Fruit fly (Drosophila melanogaster) S2 (cell line): ENCODE measurements around the gene CG18766.
A peak's percentile ranks its signal among the peaks of the same experiment; 100 is the strongest.

Source experiments
- CG8478 ChIP-seq: fragments of >200 bp; optimal IDR thresholded peaks from 2 replicates; lab custom pipeline; 2018
- CTCF ChIP-seq, 2 experiments: fragments of >200 bp; optimal IDR thresholded peaks; 2 replicates each; lab custom pipeline; 2018

The CG18766 gene

dm6 chr3R:27273118-27274062, 28.3 kb upstream of the CG18766 start, which contains the start of gene CG5934:
TSS of gene CG5934 (plus strand) at chr3R:27273705.
- TF ChIP-seq CG8478 (lab: Kevin White, UChicago) (no peak), CTCF (optimal IDR thresholded peaks at IDR 0.05; lab: Kevin White, UChicago) (peak in 1 of 2 experiments; percentile 3)

- TF ChIP-seq CTCF (optimal IDR thresholded peaks at IDR 0.05; lab: Kevin White, UChicago) (no peak), CG8478 (lab: Kevin White, UChicago) (no peak)
These were observed 27.2 kb upstream of the CG18766 start for dm6 chr3R:27272233-27272632.

DNA sequence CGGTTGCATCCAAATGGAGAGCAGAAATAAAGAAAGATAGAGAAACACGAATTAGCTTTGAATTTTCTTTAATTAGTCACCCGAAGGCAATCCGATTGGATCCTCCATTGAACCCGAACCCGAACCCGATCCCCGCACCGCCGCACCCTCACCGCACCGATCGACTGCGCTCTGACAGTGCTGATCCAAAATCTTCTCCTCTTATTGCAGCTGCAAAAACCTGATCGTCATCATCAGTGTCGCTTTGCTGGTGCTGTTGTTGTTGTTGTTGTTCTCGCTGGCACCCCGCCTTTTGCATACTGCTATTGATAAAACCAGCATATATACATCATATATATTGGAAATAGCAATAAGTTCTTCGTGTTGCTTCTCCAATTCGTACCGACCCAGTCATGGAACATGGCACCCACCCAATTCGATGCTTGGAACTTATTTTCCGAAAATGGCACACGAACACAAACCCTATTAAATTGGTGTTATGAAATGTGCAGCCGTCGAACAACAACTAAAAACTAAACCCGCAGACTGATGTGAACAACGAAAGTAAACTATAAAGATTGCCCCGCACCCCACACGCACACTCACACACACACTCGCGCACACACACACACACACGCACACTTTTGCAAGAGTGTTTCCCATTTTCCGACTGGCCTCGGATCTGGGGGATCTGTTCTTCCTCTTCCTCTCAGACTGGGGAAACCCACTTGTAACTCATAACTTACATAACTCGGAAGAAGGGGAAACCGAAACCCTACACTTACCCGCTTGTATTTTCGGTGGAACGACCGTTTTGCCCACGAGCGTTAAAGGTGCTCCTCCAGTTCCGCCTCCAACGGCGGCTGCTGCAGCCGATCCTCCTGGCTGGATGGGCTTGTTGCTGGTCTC, 25.6 kb upstream of the CG18766 start:
- TF ChIP-seq CTCF (optimal IDR thresholded peaks at IDR 0.05; lab: Kevin White, UChicago): no peak
- TF ChIP-seq CG8478 (lab: Kevin White, UChicago): no peak

- TF ChIP-seq CG8478 (lab: Kevin White, UChicago) (no peak), CTCF (optimal IDR thresholded peaks at IDR 0.05; lab: Kevin White, UChicago) (no peak)
These were observed 20.3 kb upstream of the CG18766 start, which contains the start of the genes CG14262 and CG14260 for dm6 chr3R:27265330-27265729. TSS of gene CG14262 (minus strand) at chr3R:27265430. TSS of gene CG14260 (plus strand) at chr3R:27265457.

dm6 chr3R:27263434-27264215, 18.6 kb upstream of the CG18766 start, which contains the start of gene woc:
TSS of gene woc (minus strand) at chr3R:27264055.
- TF ChIP-seq CG8478 (lab: Kevin White, UChicago) (no peak), CTCF (optimal IDR thresholded peaks at IDR 0.05; lab: Kevin White, UChicago) (peak; percentile 24 to 33)

DNA sequence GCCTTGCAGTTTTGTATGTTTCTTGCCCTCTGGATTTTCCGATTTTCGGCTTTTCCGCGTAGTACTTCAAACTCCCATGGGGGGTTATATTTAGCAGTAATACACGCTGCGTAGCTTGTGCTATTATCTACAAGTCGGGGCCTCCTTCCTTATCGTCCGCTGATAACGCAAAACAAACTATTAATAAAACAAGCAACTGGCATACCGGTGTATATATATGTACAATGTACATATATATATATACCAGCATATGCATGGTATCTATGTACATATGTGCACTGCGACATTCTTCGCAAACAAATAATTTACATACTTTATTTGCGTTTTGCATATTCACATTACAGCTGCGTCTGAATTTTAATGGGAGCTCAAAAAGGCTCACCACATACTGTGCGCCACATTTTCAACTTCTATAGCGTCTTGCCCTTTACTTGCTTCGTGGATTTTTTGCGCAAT, 8.9 kb upstream of the CG18766 start:
- no peak for TF ChIP-seq CG8478 (lab: Kevin White, UChicago)
- no peak for TF ChIP-seq CTCF (optimal IDR thresholded peaks at IDR 0.05; lab: Kevin White, UChicago)

DNA sequence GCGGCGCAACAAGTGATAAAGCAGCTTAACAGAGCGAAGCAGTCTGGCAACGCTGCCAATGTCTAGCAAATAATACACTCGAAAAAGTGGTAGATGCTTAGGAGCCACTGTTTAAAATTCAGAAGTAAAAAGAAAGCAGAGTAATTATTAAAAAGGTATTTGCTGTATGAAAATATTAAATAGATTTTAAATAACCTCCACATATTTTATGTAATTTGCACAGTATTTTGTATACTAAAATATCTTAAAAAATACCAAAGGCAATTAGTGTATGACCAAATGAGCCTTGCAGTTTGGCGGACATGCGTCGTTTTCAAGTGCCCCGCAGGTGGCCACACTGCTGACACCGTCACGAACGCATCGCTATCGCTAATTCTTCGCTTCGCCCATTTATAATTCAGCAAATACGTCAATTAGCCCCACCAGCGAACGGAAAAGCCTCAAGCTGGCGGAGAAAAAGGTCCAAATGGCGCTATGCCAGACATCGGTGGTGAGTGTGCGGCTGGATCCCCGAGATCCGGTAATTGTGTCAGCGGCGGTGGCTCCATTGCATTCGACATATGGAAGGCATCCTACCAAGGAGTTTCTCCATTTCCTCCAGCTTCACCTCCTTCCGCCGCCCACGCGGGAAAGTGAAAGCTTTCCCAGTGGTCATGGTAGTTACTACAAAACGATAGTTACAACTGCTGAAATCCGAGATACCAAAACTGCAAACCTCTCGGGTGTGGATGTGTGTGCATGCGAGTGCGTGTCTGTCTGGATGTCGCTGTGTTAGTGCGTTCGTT, 8.3 kb upstream of the CG18766 start, which contains the start of gene pll:
Gene pll (minus strand): TSS at position 47 of the 785 bp plus-strand sequence.
- TF ChIP-seq CTCF (optimal IDR thresholded peaks at IDR 0.05; lab: Kevin White, UChicago) (no peak), CG8478 (lab: Kevin White, UChicago) (no peak)

dm6 chr3R:27250907-27251306, 5.9 kb upstream of the CG18766 start, which contains the start of the genes TTLL6B and TfIIA-L:
TSS of gene TTLL6B (minus strand) at chr3R:27251007.
TSS of gene TfIIA-L (plus strand) at chr3R:27251112.
- TF ChIP-seq CTCF (optimal IDR thresholded peaks at IDR 0.05; lab: Kevin White, UChicago): no peak
- TF ChIP-seq CG8478 (lab: Kevin White, UChicago): no peak

DNA sequence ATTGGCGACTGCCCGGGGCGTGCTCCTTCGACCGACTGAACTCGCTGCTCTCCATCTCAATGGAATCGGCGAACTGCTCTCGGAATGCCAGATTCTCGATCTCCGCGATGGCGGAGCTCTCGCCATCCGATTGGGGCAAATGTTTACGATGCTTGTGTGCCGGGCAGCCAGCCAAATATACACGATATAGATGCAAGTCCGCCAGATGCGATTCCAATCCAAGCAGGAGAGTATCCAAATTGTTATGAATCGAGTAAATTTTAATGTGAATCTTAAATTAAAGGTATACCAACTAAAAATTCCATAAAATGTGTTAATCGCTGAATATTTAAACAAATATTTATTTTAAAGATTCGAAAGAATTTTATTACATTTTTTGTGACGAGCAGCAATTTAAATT, 2.8 kb upstream of the CG18766 start, which contains the start of gene CG5984:
Gene CG5984 (minus strand): TSS at position 101 of the 400 bp plus-strand sequence.
- TF ChIP-seq CTCF (optimal IDR thresholded peaks at IDR 0.05; lab: Kevin White, UChicago) (no peak), CG8478 (lab: Kevin White, UChicago) (no peak)

DNA sequence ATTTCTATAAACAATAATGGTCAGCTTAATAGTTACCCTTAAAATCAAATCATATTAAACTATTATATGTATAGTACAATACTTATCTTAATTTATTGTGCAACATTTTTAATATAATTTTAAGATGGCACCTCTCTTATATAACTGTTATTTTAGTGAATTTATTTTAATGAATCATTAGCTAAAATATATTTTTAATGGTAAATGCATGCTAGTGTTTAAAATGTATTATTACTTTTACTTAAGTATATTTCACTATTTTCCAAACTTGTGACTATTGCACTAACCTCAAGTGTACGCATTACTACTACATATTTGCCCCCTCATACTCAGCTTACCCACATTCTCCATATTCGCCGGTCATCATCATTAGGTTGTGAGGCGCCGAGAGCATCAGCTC, 1.2 kb upstream of the CG18766 start:
- TF ChIP-seq CG8478 (lab: Kevin White, UChicago) (no peak), CTCF (optimal IDR thresholded peaks at IDR 0.05; lab: Kevin White, UChicago) (no peak)

DNA sequence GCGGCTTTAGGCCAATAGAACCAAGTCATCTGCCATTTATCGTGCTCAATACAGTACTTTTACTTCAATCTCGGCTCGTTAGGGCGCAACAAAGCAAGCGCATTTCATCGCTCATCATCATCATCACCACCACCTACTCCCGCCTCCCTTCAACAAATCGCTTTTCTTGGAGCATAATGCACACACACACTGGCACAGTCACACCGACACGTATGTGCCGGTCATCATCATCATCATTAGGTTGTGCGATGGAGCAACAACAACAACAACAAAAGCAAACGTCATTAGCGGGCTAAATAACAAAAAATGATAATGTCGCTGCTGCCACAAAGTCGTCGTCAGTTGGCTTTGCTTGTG, 330 bp upstream of the CG18766 start:
- no peak for TF ChIP-seq CTCF (optimal IDR thresholded peaks at IDR 0.05; lab: Kevin White, UChicago)
- TF ChIP-seq CG8478 (lab: Kevin White, UChicago): no peak

dm6 chr3R:27244412-27244741, 672 bp downstream of the CG18766 start:
- no peak for TF ChIP-seq CTCF (optimal IDR thresholded peaks at IDR 0.05; lab: Kevin White, UChicago)
- no peak for TF ChIP-seq CG8478 (lab: Kevin White, UChicago)

- no peak for TF ChIP-seq CTCF (optimal IDR thresholded peaks at IDR 0.05; lab: Kevin White, UChicago)
These were observed 4.1 kb downstream of the CG18766 start, which contains the start of gene CG17991 for dm6 chr3R:27240967-27241366. TSS of gene CG17991 (plus strand) at chr3R:27241267.
